Worm (Caenorhabditis elegans) whole organism, late embryonic: ENCODE measurements around the gene nasp-1.

Source experiments
- che-1 ChIP-seq: sonication (generic microtip); optimal IDR thresholded peaks from 2 replicates; lab custom pipeline; 2016; ENCODE audit warnings: mild to moderate bottlenecking, missing genetic modification characterization, missing compliant biosample characterization
- elt-2 ChIP-seq: sonication (generic microtip); optimal IDR thresholded peaks from 2 replicates; lab custom pipeline; 2016; ENCODE audit warnings: missing genetic modification reagents, missing genetic modification characterization, missing compliant biosample characterization
- ets-4 ChIP-seq: sonication (generic microtip); optimal IDR thresholded peaks from 2 replicates; lab custom pipeline; 2016; ENCODE audit warnings: missing genetic modification characterization, missing compliant biosample characterization
- eyg-1 ChIP-seq: sonication (generic microtip); optimal IDR thresholded peaks from 2 replicates; lab custom pipeline; 2016; ENCODE audit warnings: missing genotype, missing genetic modification characterization, missing compliant biosample characterization
- fkh-6 ChIP-seq: sonication (generic microtip); optimal IDR thresholded peaks from 2 replicates; lab custom pipeline; 2016; ENCODE audit warnings: missing genetic modification characterization, missing compliant biosample characterization
- hlh-30 ChIP-seq: sonication (generic microtip); optimal IDR thresholded peaks from 2 replicates; lab custom pipeline; 2017; ENCODE audit warnings: antibody characterized with exemption, missing genetic modification characterization, missing compliant biosample characterization; ENCODE audit not compliant: insufficient read depth
- ref-2 ChIP-seq: sonication (generic microtip); optimal IDR thresholded peaks from 2 replicates; lab custom pipeline; 2016; ENCODE audit warnings: missing genetic modification characterization, missing compliant biosample characterization
- tbx-2 ChIP-seq: sonication (generic microtip); optimal IDR thresholded peaks from 2 replicates; lab custom pipeline; 2016; ENCODE audit warnings: missing genetic modification characterization, missing compliant biosample characterization

DNA sequence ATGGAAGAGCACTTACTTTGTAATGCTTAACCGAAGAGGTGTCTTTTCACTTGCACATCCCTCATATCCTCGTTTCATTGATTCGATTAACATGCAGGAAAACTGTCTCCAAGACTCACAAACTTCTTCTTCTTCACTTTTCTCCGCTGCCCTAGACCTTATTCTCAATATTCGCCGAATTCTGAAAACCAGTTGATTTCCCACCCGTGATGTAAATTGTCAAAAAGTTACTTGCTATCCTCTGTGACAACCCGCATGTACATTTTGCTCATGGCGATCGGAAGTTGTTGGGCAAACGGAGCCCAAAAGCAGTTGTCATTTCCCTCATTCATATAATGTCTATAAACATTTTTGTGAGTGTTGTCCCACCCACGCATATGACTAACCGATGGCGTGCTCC is 4.0 kb downstream of the nasp-1 start:
- no peak for TF ChIP-seq che-1 (tag; lab: Kevin White, UChicago)
- TF ChIP-seq ref-2 (tag; lab: Kevin White, UChicago) = no peak
- TF ChIP-seq fkh-6 (tag; lab: Kevin White, UChicago) = no peak
- no peak for TF ChIP-seq eyg-1 (tag; lab: Kevin White, UChicago)
- TF ChIP-seq hlh-30 (tag; lab: Kevin White, UChicago) = no peak
- TF ChIP-seq tbx-2 (tag; lab: Kevin White, UChicago) = no peak
- TF ChIP-seq ets-4 = no peak
- no peak for TF ChIP-seq elt-2 (tag; lab: Kevin White, UChicago)
